Worm (Caenorhabditis elegans) whole organism, L3 larva: ENCODE results near the gene frpr-5.

Source experiments
- ceh-82 ChIP-seq: fragments of 150-350 bp; optimal IDR thresholded peaks from 2 replicates; lab custom pipeline; 2014; ENCODE audit warnings: missing biosample characterization, missing genetic modification characterization
- egl-5 ChIP-seq: fragments of 150-350 bp; optimal IDR thresholded peaks from 2 replicates; lab custom pipeline; 2017; ENCODE audit warnings: missing biosample characterization, missing genetic modification reagents, missing genetic modification characterization, inconsistent platforms
- elt-1 ChIP-seq: fragments of 150-350 bp; optimal IDR thresholded peaks from 2 replicates; lab custom pipeline; 2014; ENCODE audit warnings: missing biosample characterization, missing genetic modification characterization
- fkh-2 ChIP-seq: fragments of 150-350 bp; optimal IDR thresholded peaks from 2 replicates; lab custom pipeline; 2014; ENCODE audit warnings: missing biosample characterization, missing genetic modification reagents, missing genetic modification characterization
- nhr-11 ChIP-seq: fragments of 150-350 bp; optimal IDR thresholded peaks from 2 replicates; lab custom pipeline; 2014; ENCODE audit warnings: missing biosample characterization, missing genetic modification characterization
- nhr-76 ChIP-seq: fragments of 150-350 bp; sonication (generic microtip); optimal IDR thresholded peaks from 5 replicates; lab custom pipeline; 2014; ENCODE audit warnings: missing biosample characterization, missing genetic modification characterization
- skn-1 ChIP-seq: fragments of 150-350 bp; optimal IDR thresholded peaks from 2 replicates; lab custom pipeline; 2014; ENCODE audit warnings: missing biosample characterization, missing genetic modification characterization

Gene frpr-5

DNA sequence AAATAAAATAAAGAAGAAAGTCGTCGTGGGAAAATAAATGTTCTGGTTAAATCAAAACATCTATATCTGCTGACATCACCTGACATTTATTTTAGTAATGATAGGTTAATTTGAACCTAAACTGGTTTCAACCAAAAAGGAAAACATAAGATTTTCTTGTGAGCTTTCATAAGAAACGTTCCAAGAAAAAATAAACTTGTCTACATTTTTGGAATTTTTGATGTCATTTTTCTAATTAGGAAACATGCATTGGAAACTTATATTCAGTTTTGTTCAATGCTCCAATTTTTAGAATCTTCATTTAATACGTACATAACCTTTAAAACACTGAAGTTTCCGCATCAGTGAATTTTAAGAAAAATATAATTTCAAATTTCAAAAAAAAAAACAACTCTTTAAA, 50.2 kb downstream of the frpr-5 start:
- TF ChIP-seq nhr-76, result no peak
- no peak for TF ChIP-seq egl-5 (tag; lab: Kevin White, UChicago)
- TF ChIP-seq elt-1, result no peak
- TF ChIP-seq fkh-2 (tag; lab: Kevin White, UChicago), result no peak

DNA sequence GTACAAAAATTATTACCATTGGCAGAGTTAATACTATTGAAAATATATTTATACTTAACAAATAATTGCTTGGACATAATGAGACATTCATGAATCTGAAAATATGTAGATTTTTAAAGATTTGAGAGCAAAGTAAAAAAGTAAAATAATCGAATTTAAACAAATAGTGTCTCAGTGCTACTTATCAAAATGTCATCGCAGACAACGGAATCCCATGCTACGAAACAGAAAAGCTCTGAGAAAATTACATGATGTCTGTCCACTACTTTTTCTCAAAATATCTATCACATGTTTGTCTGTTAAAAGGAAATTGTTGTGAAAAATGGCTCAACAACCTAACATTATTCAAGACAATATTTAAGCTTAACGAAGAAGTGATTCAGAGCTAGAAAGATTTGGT, 51.6 kb downstream of the frpr-5 start, which contains the start of gene T10G3.4:
T10G3.4 (minus strand) TSS at position 101 of the 400 bp plus-strand sequence.
- no peak for TF ChIP-seq nhr-11
- TF ChIP-seq ceh-82 (tag; lab: Kevin White, UChicago), result no peak
- no peak for TF ChIP-seq skn-1 (tag; lab: Kevin White, UChicago)
